Fruit fly (Drosophila melanogaster) whole organism, embryonic: ENCODE results near the gene CG7568.

ENCODE experiments used
- CG4424 ChIP-seq: fragments of 200-800 bp; sonication (Bioruptor generic); optimal IDR thresholded peaks from 3 replicates; lab custom pipeline; 2016; ENCODE audit warnings: missing biosample characterization, missing genetic modification characterization
- ci ChIP-seq: fragments of 200-800 bp; sonication (Bioruptor generic); IDR thresholded peaks from 3 replicates; pipeline ENCODE4 v1.3.6; 2022; ENCODE audit warnings: missing biosample characterization, missing genetic modification characterization
- dmrt11E ChIP-seq: fragments of 200-800 bp; sonication (Bioruptor generic); optimal IDR thresholded peaks from 3 replicates; lab custom pipeline; 2018; ENCODE audit warnings: missing biosample characterization, mild to moderate bottlenecking, missing genetic modification characterization, moderate library complexity
- nerfin-1 ChIP-seq: fragments of 200-800 bp; sonication (Bioruptor generic); optimal IDR thresholded peaks from 3 replicates; lab custom pipeline; 2019; ENCODE audit warnings: missing biosample characterization, mild to moderate bottlenecking, missing genetic modification characterization, moderate library complexity
- sim ChIP-seq: fragments of 200-800 bp; sonication (Bioruptor generic); IDR thresholded peaks from 2 replicates; pipeline ENCODE4 v1.3.6; 2022; ENCODE audit warnings: missing biosample characterization, missing genetic modification characterization
- tll ChIP-seq, 2 experiments: fragments of 200-800 bp in 1 of 2; fragments of >200 bp in 1 of 2; sonication (Bioruptor generic) in 1 of 2; optimal IDR thresholded peaks; 2 replicates each; lab custom pipeline; 2017 to 2019; ENCODE audit warnings: missing biosample characterization in 2 of 2, missing genetic modification characterization in 2 of 2, mild to moderate bottlenecking in 1 of 2, moderate library complexity in 1 of 2
- vfl ChIP-seq: fragments of 200-800 bp; sonication (Bioruptor generic); optimal IDR thresholded peaks from 2 replicates; lab custom pipeline; 2016; ENCODE audit warnings: missing biosample characterization, missing genetic modification characterization
- zfh1 ChIP-seq: fragments of 200-800 bp; sonication (Bioruptor generic); IDR thresholded peaks from 3 replicates; pipeline ENCODE4 v1.3.6; 2022; ENCODE audit warnings: missing biosample characterization, missing genetic modification characterization

CG7568 gene

DNA sequence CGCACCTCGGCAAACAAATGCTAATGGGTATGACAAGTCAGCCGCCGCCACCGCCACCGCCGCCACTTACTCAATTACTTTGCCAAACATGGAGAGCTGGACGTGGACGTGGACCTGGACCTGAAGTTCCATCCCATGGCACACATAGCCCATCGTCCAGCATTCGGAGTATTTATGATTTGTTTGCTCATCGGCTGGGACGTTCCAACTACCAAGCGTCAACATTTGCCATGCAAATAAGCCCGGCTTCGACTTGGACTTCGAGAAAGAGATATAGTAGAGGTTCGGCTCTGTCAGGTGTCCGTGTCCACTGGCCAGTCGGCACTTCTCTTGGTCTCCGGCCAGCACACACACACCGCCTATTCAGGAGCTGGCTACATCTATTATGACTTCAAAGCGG, 51.9 kb downstream of the CG7568 start (continued):
- 0 out of 2 replicates have a peak, but pooled peaks have one; percentile 10 for TF ChIP-seq sim (GFP tag; lab: Robert Waterston, UW)
- peak; percentile 29; the same call in 1 of the 3 replicates for TF ChIP-seq zfh1
- TF ChIP-seq vfl, result no peak
- TF ChIP-seq ci (GFP tag; lab: Robert Waterston, UW), result peak; percentile 50; the same call in 1 of the 3 replicates
- TF ChIP-seq CG4424, result no peak
- peak; percentile 3 for TF ChIP-seq dmrt11E (tag; lab: Kevin White, UChicago)
- TF ChIP-seq tll (GFP tag; optimal IDR thresholded peaks at IDR 0.05; lab: Kevin White, UChicago), result peak in 1 of 2 experiments; percentile 84
- no peak for TF ChIP-seq nerfin-1 (tag; lab: Kevin White, UChicago)
